Worm (Caenorhabditis elegans) whole organism, dauer: Measurements from ENCODE around the gene catp-5.

Experiments
- unc-62 ChIP-seq: sonication (generic microtip); optimal IDR thresholded peaks from 2 replicates; lab custom pipeline; 2017; ENCODE audit warnings: missing biosample characterization, missing genetic modification reagents, missing genetic modification characterization

Gene catp-5

DNA sequence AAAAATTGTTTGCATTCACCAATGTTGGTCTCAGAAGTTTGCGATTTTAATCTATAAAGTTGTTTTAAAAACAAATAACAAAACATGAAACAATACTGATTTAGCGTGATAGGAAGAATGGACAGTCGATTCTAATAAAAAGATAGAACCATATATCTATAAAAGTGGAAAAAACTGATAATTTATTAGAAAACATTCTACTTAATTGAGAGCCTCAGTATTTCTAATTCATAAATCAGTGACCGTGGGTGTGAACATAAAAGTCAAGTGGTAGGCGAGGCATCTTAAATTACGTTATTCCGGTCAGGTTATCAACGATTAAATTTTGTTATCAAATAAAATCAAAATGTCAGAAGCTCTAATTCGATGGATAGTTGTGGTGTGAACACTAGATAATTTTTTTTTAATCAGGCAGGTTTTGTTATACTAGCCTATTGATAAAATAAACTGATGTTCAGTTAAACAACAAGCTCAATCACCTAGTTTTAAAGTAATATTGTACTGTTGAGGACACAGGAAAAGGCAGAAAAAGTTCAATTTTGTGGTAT is at the start of gene catp-5:
catp-5 (minus strand) TSS at position 51 of the 548 bp plus-strand sequence.
- no peak for TF ChIP-seq unc-62 (GFP tag; lab: Kevin White, UChicago)

DNA sequence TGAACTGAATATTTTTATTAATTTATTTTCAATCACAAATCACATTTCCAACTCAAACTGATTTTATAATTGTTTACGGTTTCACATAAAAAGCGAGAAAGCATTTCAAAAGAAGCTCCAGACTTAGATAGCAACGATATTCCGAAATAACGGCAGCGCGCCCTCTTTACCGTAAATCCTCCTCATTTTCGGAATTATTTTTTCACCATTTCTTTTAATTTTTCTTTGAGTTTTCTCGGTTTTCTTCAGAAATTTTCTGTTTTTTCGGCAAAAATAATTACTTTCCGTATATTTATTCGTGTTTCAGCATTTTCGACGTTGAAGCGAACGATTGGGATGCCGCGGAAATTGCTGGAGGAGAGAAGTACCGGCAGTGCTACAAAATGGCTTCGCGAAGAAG is 48.7 kb upstream of the catp-5 start, which contains the start of gene C02B8.1:
C02B8.1 (plus strand) TSS at position 301 of the 400 bp plus-strand sequence.
- no peak for TF ChIP-seq unc-62 (GFP tag; lab: Kevin White, UChicago)

DNA sequence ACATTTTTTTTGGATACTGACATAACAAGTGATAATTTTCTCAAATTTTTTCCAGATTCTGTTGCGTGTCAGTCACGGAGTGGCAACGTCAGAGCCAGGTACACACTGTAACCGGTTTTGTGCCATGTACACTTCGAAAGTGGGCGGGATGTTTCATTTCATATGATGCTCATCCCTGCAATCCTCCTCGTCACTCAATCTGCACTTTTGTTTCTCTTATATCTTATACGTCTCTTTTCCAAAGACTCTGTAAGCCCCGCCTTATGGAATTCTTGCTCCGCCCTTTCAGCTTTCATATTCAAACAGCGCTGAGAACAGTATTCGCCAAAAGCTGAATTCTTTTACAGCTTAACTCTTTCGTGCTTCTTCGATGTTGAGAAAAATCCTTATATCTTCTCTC is 40.5 kb upstream of the catp-5 start, which contains the start of gene C02B8.3:
C02B8.3 (plus strand) TSS at position 301 of the 400 bp plus-strand sequence.
- TF ChIP-seq unc-62 (GFP tag; lab: Kevin White, UChicago) = no peak

DNA sequence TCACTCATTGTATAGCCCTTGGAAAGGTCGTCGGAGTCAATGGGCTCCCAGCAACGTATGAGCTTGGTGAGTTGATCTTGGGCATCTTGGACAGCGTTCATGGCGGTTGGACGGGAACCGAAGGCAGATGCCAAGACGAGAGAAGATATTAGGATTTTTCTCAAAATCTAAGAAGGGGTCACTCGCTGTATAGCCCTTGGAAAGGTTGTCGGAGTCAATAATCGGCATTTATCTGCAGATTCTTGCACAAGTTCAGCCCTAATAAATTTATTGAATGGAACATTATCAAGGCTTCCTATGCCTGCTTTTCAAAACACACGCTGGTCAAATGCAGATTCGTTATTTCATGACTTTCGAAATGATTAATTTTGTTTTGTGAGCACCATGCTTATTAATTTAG is 39.1 kb upstream of the catp-5 start, which contains the start of gene C02B8.7:
C02B8.7 (minus strand) TSS at position 101 of the 400 bp plus-strand sequence.
- TF ChIP-seq unc-62 (GFP tag; lab: Kevin White, UChicago) = no peak

DNA sequence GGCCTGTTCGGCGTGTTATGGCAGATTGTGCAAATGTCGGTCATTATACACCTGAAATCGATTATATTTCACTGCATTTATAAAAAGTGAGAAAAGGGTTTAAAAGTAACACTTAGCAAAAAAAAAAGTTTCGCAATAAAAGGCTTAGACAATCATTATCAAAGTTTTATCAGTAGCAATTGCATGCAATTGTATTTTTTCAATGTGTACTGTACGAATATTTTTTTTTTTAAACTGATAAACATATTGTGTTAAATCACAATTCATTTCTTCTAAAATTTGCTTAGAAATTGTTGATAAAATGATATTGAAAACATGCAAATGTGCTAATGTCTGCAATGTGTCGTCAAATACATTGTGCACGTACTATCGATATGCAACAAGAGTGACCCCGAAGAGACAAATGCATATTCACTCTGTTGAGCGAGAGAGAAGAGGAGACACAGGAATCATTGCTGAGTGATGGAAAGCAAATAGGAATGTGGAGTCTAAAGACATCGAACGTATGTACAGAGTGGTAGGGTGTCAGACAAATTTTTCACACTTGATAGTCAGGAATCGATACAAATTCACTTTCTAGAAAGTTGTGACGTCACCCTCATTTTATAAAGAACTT is 37.7 kb upstream of the catp-5 start, which contains the start of gene C02B8.6:
C02B8.6 (minus strand) TSS at position 51 of the 616 bp plus-strand sequence.
- no peak for TF ChIP-seq unc-62 (GFP tag; lab: Kevin White, UChicago)

DNA sequence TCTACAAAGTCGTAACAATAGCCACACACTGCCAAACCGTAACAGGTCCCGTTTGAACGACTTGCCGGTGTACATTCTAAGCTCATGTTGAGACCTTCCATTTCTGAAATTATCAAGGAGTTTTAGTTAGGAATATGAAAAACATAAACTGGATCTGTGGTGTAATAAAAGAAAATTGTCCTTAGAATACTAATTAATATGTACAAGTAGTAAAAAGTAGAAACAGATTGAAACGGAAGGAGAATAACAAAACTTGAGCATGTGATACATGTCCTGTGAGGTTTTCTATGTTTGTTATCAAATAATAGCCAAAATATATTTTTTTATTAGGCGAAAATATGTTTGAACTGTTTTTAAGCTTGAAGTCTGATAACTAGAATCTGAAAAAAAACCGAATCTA is 30.9 kb upstream of the catp-5 start, which contains the start of gene frpr-1:
frpr-1 (minus strand) TSS at position 101 of the 400 bp plus-strand sequence.
- no peak for TF ChIP-seq unc-62 (GFP tag; lab: Kevin White, UChicago)

DNA sequence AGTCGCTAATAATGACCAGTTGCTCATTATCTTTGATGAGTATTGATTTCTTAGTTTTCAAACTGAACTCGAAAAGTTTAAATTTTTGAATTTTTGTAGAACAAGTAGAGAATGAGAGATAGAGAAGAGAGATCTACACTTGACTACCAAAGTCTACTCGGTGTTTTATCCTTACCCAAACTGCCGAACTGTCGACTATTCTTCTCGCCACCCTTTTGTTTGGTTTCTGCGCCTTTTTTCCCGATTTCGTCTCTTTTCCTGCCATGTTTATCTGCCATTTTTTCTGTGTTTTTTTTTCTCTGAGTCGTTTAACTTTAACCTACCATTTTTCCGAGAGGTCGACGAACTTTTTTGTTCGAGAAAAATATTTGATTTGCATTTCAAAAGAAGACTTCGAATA is 24.5 kb upstream of the catp-5 start, which contains the start of gene C02B8.12:
C02B8.12 (minus strand) TSS at position 175 of the 400 bp plus-strand sequence.
- TF ChIP-seq unc-62 (GFP tag; lab: Kevin White, UChicago) = no peak

DNA sequence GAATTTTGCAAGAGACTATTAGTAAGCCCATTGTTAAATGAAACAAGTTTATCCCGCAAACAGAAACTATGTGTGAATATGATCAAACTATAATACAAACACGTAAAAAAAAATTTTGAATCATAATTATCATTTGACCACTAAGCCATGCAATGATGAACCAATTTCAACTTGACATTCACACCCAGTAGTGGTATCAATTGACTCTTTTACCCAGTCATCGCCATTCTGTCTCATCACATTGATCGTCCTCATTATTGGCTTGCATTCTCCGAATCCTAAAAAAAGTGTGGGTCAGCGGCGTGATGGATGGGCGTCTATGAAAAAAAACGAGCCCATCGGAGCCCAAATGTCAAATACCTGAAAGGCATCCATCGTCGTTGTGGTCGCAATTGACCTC is 21.6 kb upstream of the catp-5 start:
- no peak for TF ChIP-seq unc-62 (GFP tag; lab: Kevin White, UChicago)

DNA sequence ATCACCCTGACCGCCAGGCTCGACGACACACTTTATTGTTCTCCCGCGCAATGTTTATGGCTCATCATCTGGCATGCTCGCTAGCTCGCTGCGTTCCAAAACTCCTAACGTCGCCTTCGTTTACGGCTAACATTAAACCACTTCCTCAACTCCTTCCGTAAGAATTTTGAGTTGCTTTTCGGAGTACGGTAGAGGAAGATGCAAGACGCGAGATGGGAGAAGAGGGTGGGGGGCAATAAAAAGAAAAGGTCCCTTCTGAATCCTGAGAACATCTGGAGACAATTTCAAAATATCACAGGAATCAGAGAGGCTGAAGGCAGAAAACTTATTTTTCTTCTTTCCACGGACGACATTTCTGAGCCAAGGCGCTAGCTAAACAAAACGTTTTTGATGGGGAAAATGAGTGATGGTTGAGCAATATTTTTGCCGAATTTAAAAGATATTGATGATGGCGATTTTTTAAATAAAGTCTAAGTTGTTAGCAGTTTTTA is 19.2 kb upstream of the catp-5 start:
- no peak for TF ChIP-seq unc-62 (GFP tag; lab: Kevin White, UChicago)

DNA sequence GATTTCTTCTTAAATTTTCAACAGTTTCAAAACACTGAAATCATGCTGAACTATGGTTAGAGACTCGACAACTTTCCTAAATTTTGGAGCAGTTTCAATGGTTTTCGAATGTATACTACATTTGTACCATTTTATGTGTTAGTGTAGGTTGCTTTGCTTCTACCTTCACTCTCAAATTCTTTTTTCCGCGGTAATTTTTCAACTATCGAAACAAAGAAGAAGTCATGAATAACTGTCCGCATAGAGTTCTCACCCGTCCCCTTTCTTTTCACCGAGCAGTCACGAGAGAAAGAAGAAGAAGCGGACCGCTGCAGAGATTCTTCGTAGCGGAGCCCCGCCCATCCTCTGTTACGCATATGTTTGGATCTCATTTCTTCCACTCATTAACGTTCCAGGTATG is 17.5 kb upstream of the catp-5 start, which contains the start of gene hlh-8:
hlh-8 (plus strand) TSS at position 301 of the 400 bp plus-strand sequence.
- no peak for TF ChIP-seq unc-62 (GFP tag; lab: Kevin White, UChicago)

DNA sequence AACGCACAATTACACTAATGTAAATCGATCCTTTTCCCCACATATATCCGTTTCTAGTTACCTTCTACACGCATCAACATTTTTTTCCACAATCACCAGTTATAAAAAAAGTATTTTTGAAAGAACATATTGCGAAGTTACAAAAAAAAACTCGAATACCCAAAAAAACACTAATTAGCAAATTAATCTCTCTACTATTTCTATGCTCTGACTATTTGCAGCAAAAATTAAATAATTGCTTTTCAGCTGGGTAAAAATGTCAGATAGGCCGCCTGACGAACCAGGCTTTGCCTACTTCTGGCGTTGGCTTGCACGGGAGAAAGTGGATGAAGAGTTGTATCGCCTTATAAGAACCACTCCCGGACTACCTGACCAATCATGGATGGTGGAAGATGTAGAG is 11.5 kb upstream of the catp-5 start, which contains the start of gene K07E3.1:
K07E3.1 (plus strand) TSS at position 247 of the 400 bp plus-strand sequence.
- no peak for TF ChIP-seq unc-62 (GFP tag; lab: Kevin White, UChicago)

DNA sequence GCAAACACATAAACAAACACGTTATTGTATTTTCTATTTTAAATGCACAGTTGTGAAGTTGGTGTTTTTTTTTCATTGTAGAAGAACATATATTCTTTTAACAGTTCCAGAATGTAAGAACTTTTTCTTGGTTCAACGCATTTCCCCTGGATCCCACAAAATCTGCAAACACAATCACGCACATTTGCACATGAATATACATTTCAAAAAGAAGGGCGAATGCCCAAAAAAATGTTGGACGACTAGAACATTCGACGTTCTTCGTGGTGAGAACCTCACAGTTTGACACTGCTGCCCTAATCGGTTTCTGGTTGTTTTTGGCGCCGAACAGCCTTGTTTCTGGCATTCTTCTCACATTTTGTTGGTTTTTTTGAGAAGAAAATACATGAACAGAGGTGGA is 10.9 kb upstream of the catp-5 start:
- no peak for TF ChIP-seq unc-62 (GFP tag; lab: Kevin White, UChicago)

DNA sequence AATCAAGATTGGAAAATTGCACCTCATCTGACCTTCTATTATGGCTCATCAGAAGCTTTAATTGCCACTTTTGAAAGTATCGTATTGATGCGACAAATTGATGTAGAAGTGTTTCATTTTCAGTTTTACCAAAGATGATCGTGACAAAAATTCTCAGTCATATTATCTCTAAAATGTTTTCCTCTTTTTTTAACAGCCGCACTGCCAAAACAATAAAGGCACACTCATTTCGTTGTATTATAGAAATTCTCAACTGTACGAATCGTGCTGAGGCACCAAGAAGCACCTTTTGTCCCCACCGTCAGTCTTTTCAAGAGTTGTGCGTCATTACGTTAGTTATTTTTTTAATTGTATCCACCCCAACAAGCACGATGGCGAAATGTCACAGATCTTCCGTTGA is 9.3 kb upstream of the catp-5 start, which contains the start of gene K07E3.9:
K07E3.9 (plus strand) TSS at position 301 of the 400 bp plus-strand sequence.
- TF ChIP-seq unc-62 (GFP tag; lab: Kevin White, UChicago) = no peak

DNA sequence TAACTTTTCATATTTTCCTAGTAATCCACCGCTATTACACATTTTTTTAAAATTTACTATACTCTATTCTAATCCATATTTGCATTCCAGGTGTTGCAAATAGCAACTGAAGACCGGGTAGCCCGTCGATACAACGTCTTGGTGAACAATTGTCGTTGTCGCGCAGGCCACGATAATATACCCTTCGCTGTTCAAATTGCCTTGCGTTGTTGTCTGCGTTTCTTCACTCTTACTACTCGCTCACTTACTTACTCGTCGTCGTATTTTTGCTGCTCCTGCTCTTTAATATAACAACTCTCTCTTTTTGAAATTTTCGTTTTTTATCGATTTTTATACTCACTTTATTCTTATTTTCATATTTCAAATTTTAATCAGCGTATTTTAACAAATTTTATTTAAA is 5.2 kb upstream of the catp-5 start, which contains the start of gene K07E3.2:
K07E3.2 (plus strand) TSS at position 400 of the 400 bp plus-strand sequence.
- no peak for TF ChIP-seq unc-62 (GFP tag; lab: Kevin White, UChicago)

DNA sequence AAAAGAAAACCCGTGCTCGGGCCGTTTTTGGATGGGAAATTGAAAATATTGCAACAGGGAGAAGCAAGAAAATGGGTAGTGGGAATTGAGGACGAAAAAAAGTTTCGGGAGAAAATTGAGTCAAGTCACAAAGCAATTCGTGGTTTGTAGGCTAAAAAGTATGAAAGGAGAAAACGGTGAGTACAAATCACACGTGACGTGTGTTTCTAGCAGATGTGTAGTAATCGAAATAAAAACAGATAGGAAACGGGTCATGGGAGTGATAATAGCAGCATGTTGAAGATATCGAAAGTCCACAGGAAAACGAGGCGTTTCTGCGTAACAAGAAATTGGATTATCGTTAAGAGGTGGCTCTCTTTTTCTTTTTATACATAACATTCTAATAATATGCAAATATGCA is 8.7 kb downstream of the catp-5 start:
- TF ChIP-seq unc-62 (GFP tag; lab: Kevin White, UChicago) = no peak

DNA sequence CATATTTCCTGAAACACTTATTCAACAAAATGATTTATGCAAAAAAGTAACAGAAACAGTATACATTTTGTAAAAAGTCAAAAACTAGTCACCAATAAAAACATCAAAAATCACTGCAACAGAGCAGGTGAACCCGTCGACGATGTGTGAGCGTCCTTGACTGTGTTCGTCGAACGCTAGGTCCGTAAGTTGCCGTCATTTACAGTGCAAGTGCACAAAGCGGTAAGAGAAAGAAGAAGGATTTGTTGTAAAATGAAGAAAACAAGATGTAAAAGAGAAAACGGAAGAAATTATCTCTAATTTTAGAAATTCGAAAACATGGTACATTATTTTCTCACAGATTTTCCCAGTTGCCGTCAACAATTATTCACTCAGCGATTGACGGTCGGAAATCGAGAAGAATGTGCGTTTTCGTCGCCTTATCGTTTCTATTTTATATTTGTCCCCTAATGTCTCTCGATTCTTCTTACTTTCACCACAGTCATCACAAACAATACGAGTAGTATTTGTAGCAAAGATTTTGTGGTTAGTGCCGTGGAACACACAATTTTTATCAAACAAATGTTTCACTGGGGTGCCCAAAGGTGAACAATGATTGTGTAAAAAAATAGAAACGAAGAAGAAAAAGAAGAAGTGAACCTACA is 9.3 kb downstream of the catp-5 start:
- TF ChIP-seq unc-62 (GFP tag; lab: Kevin White, UChicago) = no peak
